Worm (Caenorhabditis elegans) whole organism, young adult: ENCODE results near the gene F56D6.12.

Source experiments
- F57C9.4 ChIP-seq: sonication (generic microtip); optimal IDR thresholded peaks from 2 replicates; lab custom pipeline; 2017; ENCODE audit warnings: mild to moderate bottlenecking, missing genetic modification characterization, missing compliant biosample characterization
- K11D2.4 ChIP-seq: fragments of 200-800 bp; sonication (Bioruptor generic); IDR thresholded peaks from 2 replicates; pipeline ENCODE4 v1.3.6; 2022; ENCODE audit warnings: missing genetic modification reagents, missing genetic modification characterization, missing compliant biosample characterization
- Y53F4B.3 ChIP-seq: fragments of 200-800 bp; sonication (Bioruptor generic); IDR thresholded peaks from 2 replicates; pipeline ENCODE4 v1.3.6; 2022; ENCODE audit warnings: missing genetic modification reagents, missing genetic modification characterization, missing compliant biosample characterization
- ZK185.1 ChIP-seq: sonication (generic microtip); optimal IDR thresholded peaks from 2 replicates; lab custom pipeline; 2016; ENCODE audit warnings: mild to moderate bottlenecking, missing genetic modification characterization, missing compliant biosample characterization; ENCODE audit not compliant: poor library complexity, severe bottlenecking
- ama-1 ChIP-seq, 3 experiments: fragments of 150-350 bp in 1 of 3; sonication (generic microtip) in 2 of 3; optimal IDR thresholded peaks; 2 replicates each; lab custom pipeline; 2014 to 2018; ENCODE audit warnings: missing biosample characterization in 2 of 3, missing genetic modification characterization in 2 of 3, missing genetic modification reagents in 2 of 3
- atf-7 ChIP-seq: sonication (generic microtip); optimal IDR thresholded peaks from 2 replicates; lab custom pipeline; 2017; ENCODE audit warnings: mild to moderate bottlenecking, missing genetic modification characterization, missing compliant biosample characterization
- athp-1 ChIP-seq: sonication (generic microtip); optimal IDR thresholded peaks from 2 replicates; lab custom pipeline; 2017; ENCODE audit warnings: mild to moderate bottlenecking, missing genetic modification characterization, missing compliant biosample characterization
- chd-7 ChIP-seq: sonication (generic microtip); optimal IDR thresholded peaks from 2 replicates; lab custom pipeline; 2016; ENCODE audit warnings: mild to moderate bottlenecking, missing genetic modification characterization, moderate library complexity, missing compliant biosample characterization
- dpl-1 ChIP-seq: fragments of 150-350 bp; optimal IDR thresholded peaks from 2 replicates; lab custom pipeline; 2014; ENCODE audit warnings: missing biosample characterization, missing genetic modification reagents, missing genetic modification characterization
- hlh-12 ChIP-seq: sonication (generic microtip); optimal IDR thresholded peaks from 2 replicates; lab custom pipeline; 2016; ENCODE audit warnings: missing genetic modification characterization, missing compliant biosample characterization
- hlh-26 ChIP-seq: fragments of 200-800 bp; sonication (Bioruptor generic); conservative IDR thresholded peaks from 2 replicates; pipeline ENCODE4 v1.3.6; 2022; ENCODE audit warnings: missing genetic modification reagents, missing genetic modification characterization, missing compliant biosample characterization
- hmg-20 ChIP-seq: fragments of 200-800 bp; sonication (Bioruptor generic); IDR thresholded peaks from 2 replicates; pipeline ENCODE4 v1.3.6; 2022; ENCODE audit warnings: missing genetic modification reagents, missing genetic modification characterization, missing compliant biosample characterization
- hrde-1 ChIP-seq: sonication (generic microtip); optimal IDR thresholded peaks from 2 replicates; lab custom pipeline; 2016; ENCODE audit warnings: missing genetic modification characterization, mild to moderate bottlenecking, missing compliant biosample characterization, moderate library complexity, missing genotype, missing genetic modification reagents, borderline replicate concordance
- hsf-1 ChIP-seq: fragments of 200-800 bp; sonication (Bioruptor generic); IDR thresholded peaks from 2 replicates; pipeline ENCODE4 v1.3.6; 2022; ENCODE audit warnings: missing genetic modification reagents, missing genetic modification characterization, missing compliant biosample characterization
- let-607 ChIP-seq, 2 experiments: fragments of 200-800 bp in 1 of 2; sonication (Bioruptor generic) in 1 of 2; sonication (generic microtip) in 1 of 2; optimal IDR thresholded peaks; 2 replicates each; lab custom pipeline; 2016 to 2018; ENCODE audit warnings: mild to moderate bottlenecking in 2 of 2, missing compliant biosample characterization in 2 of 2, missing genetic modification characterization in 2 of 2, moderate library complexity in 2 of 2, missing genotype in 1 of 2
- lin-35 ChIP-seq, 3 experiments: fragments of 150-350 bp in 2 of 3; sonication (generic microtip) in 1 of 3; optimal IDR thresholded peaks; 2 replicates each; lab custom pipeline; 2014 to 2018; ENCODE audit warnings: missing biosample characterization in 3 of 3, missing genetic modification characterization in 3 of 3, missing genetic modification reagents in 3 of 3
- lin-40 ChIP-seq: sonication (generic microtip); optimal IDR thresholded peaks from 2 replicates; lab custom pipeline; 2016; ENCODE audit warnings: missing genetic modification characterization, mild to moderate bottlenecking, missing compliant biosample characterization, missing genotype, missing genetic modification reagents
- lin-54 ChIP-seq: fragments of 200-800 bp; sonication (Bioruptor generic); optimal IDR thresholded peaks from 2 replicates; lab custom pipeline; 2018; ENCODE audit warnings: mild to moderate bottlenecking, missing genetic modification characterization, missing compliant biosample characterization
- madf-10 ChIP-seq: sonication (generic microtip); optimal IDR thresholded peaks from 2 replicates; lab custom pipeline; 2016; ENCODE audit warnings: mild to moderate bottlenecking, missing genetic modification characterization, missing compliant biosample characterization
- mel-28 ChIP-seq: sonication (generic microtip); optimal IDR thresholded peaks from 2 replicates; lab custom pipeline; 2016; ENCODE audit warnings: borderline replicate concordance, mild to moderate bottlenecking, missing genetic modification characterization, missing compliant biosample characterization
- mes-4 ChIP-seq: sonication (generic microtip); optimal IDR thresholded peaks from 2 replicates; lab custom pipeline; 2016; ENCODE audit warnings: missing genotype, missing genetic modification characterization, missing compliant biosample characterization
- nhr-80 ChIP-seq: sonication (generic microtip); optimal IDR thresholded peaks from 2 replicates; lab custom pipeline; 2016; ENCODE audit warnings: missing genetic modification characterization, missing compliant biosample characterization
- rcor-1 ChIP-seq: fragments of 200-800 bp; sonication (Bioruptor generic); IDR thresholded peaks from 2 replicates; pipeline ENCODE4 v1.3.6; 2022; ENCODE audit warnings: missing genetic modification reagents, missing genetic modification characterization, missing compliant biosample characterization
- rpc-1 ChIP-seq, 2 experiments: fragments of 150-350 bp in 1 of 2; sonication (generic microtip) in 1 of 2; optimal IDR thresholded peaks; 2 replicates each; lab custom pipeline; 2014 to 2018; ENCODE audit warnings: missing biosample characterization in 1 of 2, missing genetic modification characterization in 1 of 2, missing genetic modification reagents in 1 of 2, missing genotype in 1 of 2
- sea-2 ChIP-seq: fragments of 200-800 bp; sonication (Bioruptor generic); IDR thresholded peaks from 2 replicates; pipeline ENCODE4 v1.3.6; 2022; ENCODE audit warnings: missing genetic modification characterization, missing compliant biosample characterization
- sptf-2 ChIP-seq: fragments of 200-800 bp; sonication (Bioruptor generic); optimal IDR thresholded peaks from 2 replicates; lab custom pipeline; 2018; ENCODE audit warnings: mild to moderate bottlenecking, missing genetic modification characterization, missing compliant biosample characterization
- tbp1 ChIP-seq: fragments of 200-800 bp; sonication (Bioruptor generic); optimal IDR thresholded peaks from 2 replicates; lab custom pipeline; 2018; ENCODE audit warnings: mild to moderate bottlenecking, missing genetic modification characterization, missing compliant biosample characterization
- unc-130 ChIP-seq: sonication (generic microtip); optimal IDR thresholded peaks from 2 replicates; lab custom pipeline; 2016; ENCODE audit warnings: missing genetic modification reagents, missing genetic modification characterization, missing compliant biosample characterization
- unc-62 ChIP-seq: fragments of 150-350 bp; optimal IDR thresholded peaks from 2 replicates; lab custom pipeline; 2014; ENCODE audit warnings: missing biosample characterization, missing genetic modification reagents, missing genetic modification characterization
- zfh-2 ChIP-seq: fragments of 200-800 bp; sonication (Bioruptor generic); conservative IDR thresholded peaks from 2 replicates; pipeline ENCODE4 v1.3.6; 2022; ENCODE audit warnings: missing genetic modification reagents, missing genetic modification characterization, missing compliant biosample characterization
- ztf-22 ChIP-seq: fragments of 200-800 bp; sonication (Bioruptor generic); optimal IDR thresholded peaks from 2 replicates; lab custom pipeline; 2018; ENCODE audit warnings: mild to moderate bottlenecking, missing genetic modification characterization, moderate library complexity, missing compliant biosample characterization
- ztf-3 ChIP-seq: fragments of 200-800 bp; sonication (Bioruptor generic); optimal IDR thresholded peaks from 2 replicates; lab custom pipeline; 2018; ENCODE audit warnings: mild to moderate bottlenecking, missing genetic modification characterization, missing compliant biosample characterization

F56D6.12 gene

DNA sequence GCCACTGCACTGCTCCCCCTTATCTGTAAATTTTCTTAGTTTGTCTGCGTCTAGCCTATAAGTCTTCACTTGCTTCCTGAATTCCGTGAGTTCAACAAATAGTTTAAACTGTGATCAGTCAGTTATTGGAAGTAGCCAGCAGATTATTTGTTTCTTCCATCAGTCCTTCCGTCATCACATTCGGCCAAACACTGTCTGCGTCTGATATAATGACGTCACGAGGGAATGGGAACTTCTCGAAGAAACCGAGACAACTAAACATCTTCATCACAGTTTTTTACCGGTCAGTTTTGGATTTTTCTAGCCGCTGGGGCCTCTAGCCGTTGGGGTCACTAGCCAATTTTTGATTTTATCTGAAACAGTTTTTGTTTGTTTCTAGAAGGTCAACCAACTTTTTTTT lies 41.9 kb upstream of the F56D6.12 start:
- TF ChIP-seq F57C9.4 (tag; lab: Kevin White, UChicago): no peak
- TF ChIP-seq nhr-80: peak; percentile 34

- TF ChIP-seq let-607 (tag; optimal IDR thresholded peaks at IDR 0.05; lab: Kevin White, UChicago): no peak
- TF ChIP-seq tbp1 (GFP tag; lab: Kevin White, UChicago): no peak
- TF ChIP-seq unc-130: no peak
- TF ChIP-seq mes-4 (tag; lab: Kevin White, UChicago): no peak
- no peak for TF ChIP-seq mel-28 (tag; lab: Kevin White, UChicago)
- TF ChIP-seq ZK185.1 (tag; lab: Kevin White, UChicago): no peak
- TF ChIP-seq lin-40: no peak
These were observed 40.7 kb upstream of the F56D6.12 start, which contains the start of gene F37C4.4 for ce11 chrIV:3867252-3867651. Gene F37C4.4 (plus strand): TSS chrIV:3867309.

ce11 chrIV:3869875-3870274 lies 38.1 kb upstream of the F56D6.12 start:
- TF ChIP-seq ztf-3: no peak
- no peak for TF ChIP-seq ama-1 (optimal IDR thresholded peaks at IDR 0.05; lab: Kevin White, UChicago)
- no peak for TF ChIP-seq ama-1 (GFP tag; optimal IDR thresholded peaks at IDR 0.05; lab: Kevin White, UChicago)
- TF ChIP-seq hmg-20: no peak
- TF ChIP-seq ZK185.1 (tag; lab: Kevin White, UChicago): no peak
- TF ChIP-seq rcor-1 (GFP tag; lab: Robert Waterston, UW): no peak
- no peak for TF ChIP-seq lin-54 (GFP tag; lab: Kevin White, UChicago)
- TF ChIP-seq F57C9.4 (tag; lab: Kevin White, UChicago): no peak
- no peak for TF ChIP-seq athp-1 (tag; lab: Kevin White, UChicago)
- TF ChIP-seq sea-2 (GFP tag; lab: Robert Waterston, UW): no peak
- TF ChIP-seq hrde-1 (tag; lab: Kevin White, UChicago): no peak
- TF ChIP-seq chd-7 (tag; lab: Kevin White, UChicago): no peak
- TF ChIP-seq hsf-1 (GFP tag; lab: Robert Waterston, UW): no peak
- TF ChIP-seq Y53F4B.3 (GFP tag; lab: Robert Waterston, UW): no peak
- TF ChIP-seq hlh-26: no peak
- no peak for TF ChIP-seq madf-10 (tag; lab: Kevin White, UChicago)
- no peak for TF ChIP-seq sptf-2 (GFP tag; lab: Kevin White, UChicago)
- no peak for TF ChIP-seq dpl-1 (GFP tag; lab: Kevin White, UChicago)

DNA sequence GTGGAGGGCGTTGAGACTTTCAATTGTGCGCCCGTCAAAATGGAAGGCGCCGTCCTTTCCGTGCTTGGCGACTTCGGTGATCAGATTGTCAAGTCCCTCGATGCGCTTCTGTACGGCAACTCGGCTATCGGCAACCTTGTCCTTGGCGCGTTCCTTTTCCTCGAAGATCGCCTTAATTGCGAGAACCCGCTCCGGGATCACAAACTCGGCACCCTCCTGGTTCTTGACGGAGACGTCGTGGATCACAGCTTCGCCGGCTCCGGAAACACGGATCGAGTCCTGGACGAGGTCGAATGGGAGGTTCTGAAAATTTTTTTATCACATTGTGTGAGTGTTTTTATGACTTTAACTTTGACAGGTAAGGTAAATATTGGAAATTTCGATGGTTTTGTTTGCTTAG lies 34.7 kb upstream of the F56D6.12 start:
- TF ChIP-seq rpc-1 (optimal IDR thresholded peaks at IDR 0.05; lab: Kevin White, UChicago): no peak
- no peak for TF ChIP-seq rpc-1 (tag; optimal IDR thresholded peaks at IDR 0.05; lab: Kevin White, UChicago)
- no peak for TF ChIP-seq atf-7 (tag; lab: Kevin White, UChicago)
- TF ChIP-seq K11D2.4: no peak
- peak in 1 of 3 experiments; percentile 25 for TF ChIP-seq lin-35 (GFP tag; optimal IDR thresholded peaks at IDR 0.05; lab: Kevin White, UChicago)
- no peak for TF ChIP-seq let-607 (tag; optimal IDR thresholded peaks at IDR 0.05; lab: Kevin White, UChicago)
- TF ChIP-seq zfh-2 (GFP tag; lab: Robert Waterston, UW): peak; percentile 50
- TF ChIP-seq hlh-12 (tag; lab: Kevin White, UChicago): no peak
- TF ChIP-seq unc-62 (GFP tag; lab: Kevin White, UChicago): no peak
- no peak for TF ChIP-seq ztf-22 (GFP tag; lab: Kevin White, UChicago)
- TF ChIP-seq, all 124 proteins: peak for 2
